Worm (Caenorhabditis elegans) whole organism, L3 larva: ENCODE results near the gene ndub-5.

ENCODE experiments used
- fkh-10 ChIP-seq: sonication (generic microtip); optimal IDR thresholded peaks from 2 replicates; lab custom pipeline; 2017; ENCODE audit warnings: missing biosample characterization, missing genetic modification reagents, missing genetic modification characterization
- fos-1 ChIP-seq: fragments of 150-350 bp; optimal IDR thresholded peaks from 2 replicates; lab custom pipeline; 2014; ENCODE audit warnings: missing biosample characterization, missing genetic modification characterization
- mdl-1 ChIP-seq: fragments of 150-350 bp; optimal IDR thresholded peaks from 2 replicates; lab custom pipeline; 2014; ENCODE audit warnings: missing biosample characterization, missing genetic modification characterization
- nhr-11 ChIP-seq: fragments of 150-350 bp; optimal IDR thresholded peaks from 2 replicates; lab custom pipeline; 2014; ENCODE audit warnings: missing biosample characterization, missing genetic modification characterization
- nhr-76 ChIP-seq: fragments of 150-350 bp; sonication (generic microtip); optimal IDR thresholded peaks from 5 replicates; lab custom pipeline; 2014; ENCODE audit warnings: missing biosample characterization, missing genetic modification characterization
- nhr-77 ChIP-seq: fragments of 150-350 bp; optimal IDR thresholded peaks from 2 replicates; lab custom pipeline; 2014; ENCODE audit warnings: missing biosample characterization, missing genetic modification characterization
- pha-4 ChIP-seq: fragments of 150-350 bp; optimal IDR thresholded peaks from 2 replicates; lab custom pipeline; 2014; ENCODE audit warnings: missing biosample characterization, missing genetic modification reagents, missing genetic modification characterization
- snpc-4 ChIP-seq: fragments of 150-350 bp; optimal IDR thresholded peaks from 2 replicates; lab custom pipeline; 2014; ENCODE audit warnings: missing biosample characterization, missing genetic modification characterization
- ztf-11 ChIP-seq: fragments of 150-350 bp; optimal IDR thresholded peaks from 2 replicates; lab custom pipeline; 2014; ENCODE audit warnings: missing biosample characterization, missing genetic modification characterization

DNA sequence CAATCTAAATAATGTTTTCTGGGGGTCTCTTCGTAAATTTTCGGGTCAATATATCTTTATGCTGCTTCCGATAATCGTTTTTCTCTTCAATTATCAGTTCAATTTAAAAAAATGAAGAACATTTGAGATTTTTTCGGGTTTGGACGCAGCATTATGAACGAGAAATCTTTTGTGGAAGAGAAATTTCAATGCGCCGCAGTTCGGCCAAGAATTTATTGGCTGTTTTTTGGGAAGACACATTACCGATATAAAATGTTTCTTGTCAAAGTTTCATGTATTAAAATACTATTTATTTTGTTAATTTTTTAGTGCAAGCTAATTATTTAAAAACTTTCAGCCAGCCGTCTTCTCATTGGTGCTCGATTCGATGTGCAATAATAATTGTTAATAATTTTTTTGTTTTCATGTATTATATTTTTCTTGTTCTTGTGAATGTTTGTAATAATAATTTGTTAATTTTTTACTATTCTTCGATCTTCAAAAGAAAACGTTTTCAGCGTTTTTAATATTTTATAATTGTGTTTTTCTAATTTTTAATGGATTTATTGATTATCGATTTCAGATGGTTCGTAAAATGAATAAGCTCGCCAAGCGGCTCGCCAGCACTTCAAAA is 24.7 kb upstream of the ndub-5 start, which contains the start of the genes C18A3.10 and C18A3.3:
- no peak for TF ChIP-seq fos-1
- TF ChIP-seq snpc-4: no peak
- TF ChIP-seq pha-4 (tag; lab: Kevin White, UChicago): no peak
- no peak for TF ChIP-seq ztf-11 (tag; lab: Kevin White, UChicago)
- no peak for TF ChIP-seq nhr-76
- TF ChIP-seq nhr-11: no peak
- TF ChIP-seq fkh-10: no peak
- no peak for TF ChIP-seq nhr-77 (tag; lab: Kevin White, UChicago)
- TF ChIP-seq mdl-1: no peak
